Fruit fly (Drosophila melanogaster) Kc167 (cell line): ENCODE results near the gene CG9743.

Experiments used
- Myc ChIP-seq: fragments of >200 bp; optimal IDR thresholded peaks from 2 replicates; lab custom pipeline; 2017; ENCODE audit warnings: missing external identifiers
- Sin3A ChIP-seq: fragments of >200 bp; optimal IDR thresholded peaks from 2 replicates; lab custom pipeline; 2018; ENCODE audit warnings: missing external identifiers
- h ChIP-seq: fragments of >200 bp; optimal IDR thresholded peaks from 3 replicates; lab custom pipeline; 2018; ENCODE audit warnings: missing external identifiers
- insv ChIP-seq: fragments of >200 bp; optimal IDR thresholded peaks from 3 replicates; lab custom pipeline; 2018; ENCODE audit warnings: missing external identifiers
- psq ChIP-seq: fragments of >200 bp; optimal IDR thresholded peaks from 2 replicates; lab custom pipeline; 2017; ENCODE audit warnings: missing external identifiers
- ttk ChIP-seq: sonication (Bioruptor generic); optimal IDR thresholded peaks from 2 replicates; lab custom pipeline; 2017; ENCODE audit warnings: missing external identifiers

dm6 chr3R:30170671-30171667 is 31.8 kb downstream of the CG9743 start, which contains the start of gene Rsod:
- TF ChIP-seq insv (lab: Kevin White, UChicago) (no peak), h (lab: Kevin White, UChicago) (no peak), Sin3A (lab: Kevin White, UChicago) (no peak), ttk (lab: Kevin White, UChicago) (no peak), psq (no peak), Myc (no peak)
